Fruit fly (Drosophila melanogaster) whole organism, pupa: ENCODE data around the gene ATPsyngamma.

Source experiments
- CG13204 ChIP-seq: fragments of 200-800 bp; sonication (Bioruptor generic); optimal IDR thresholded peaks from 2 replicates; lab custom pipeline; 2018; ENCODE audit warnings: missing biosample characterization, mild to moderate bottlenecking, missing genetic modification characterization, moderate library complexity
- Pif1B ChIP-seq: fragments of 200-800 bp; sonication (Bioruptor generic); optimal IDR thresholded peaks from 3 replicates; lab custom pipeline; 2016; ENCODE audit warnings: missing biosample characterization, missing genetic modification characterization
- Snoo ChIP-seq: fragments of 200-800 bp; sonication (Bioruptor generic); optimal IDR thresholded peaks from 3 replicates; lab custom pipeline; 2017; ENCODE audit warnings: missing biosample characterization, mild to moderate bottlenecking, missing genetic modification characterization, inconsistent platforms
- gl ChIP-seq: fragments of 200-800 bp; sonication (Bioruptor generic); optimal IDR thresholded peaks from 2 replicates; lab custom pipeline; 2018; ENCODE audit warnings: missing biosample characterization, mild to moderate bottlenecking, missing genetic modification characterization

dm6 chr3R:29782367-29782766 lies 33.4 kb upstream of the ATPsyngamma start:
- peak; percentile 40 for TF ChIP-seq CG13204 (GFP tag; lab: Kevin White, UChicago)
- TF ChIP-seq Pif1B (GFP tag; lab: Kevin White, UChicago): peak; percentile 0
- no peak for TF ChIP-seq gl (tag; lab: Kevin White, UChicago)
- TF ChIP-seq Snoo: peak; percentile 36
